Fruit fly (Drosophila melanogaster) whole organism, wandering third instar larva: ENCODE data around the gene CG9733.
A peak's percentile ranks its signal among the peaks of the same experiment; 100 is the strongest.

Experiments used
- Abd-B ChIP-seq: fragments of >200 bp; optimal IDR thresholded peaks from 2 replicates; lab custom pipeline; 2017; ENCODE audit warnings: missing biosample characterization, missing genetic modification characterization
- CG32264 ChIP-seq: fragments of 200-800 bp; sonication (Bioruptor generic); optimal IDR thresholded peaks from 2 replicates; lab custom pipeline; 2016; ENCODE audit warnings: missing biosample characterization, missing genetic modification characterization
- CG9705 ChIP-seq: fragments of 200-800 bp; sonication (Bioruptor generic); optimal IDR thresholded peaks from 2 replicates; lab custom pipeline; 2018; ENCODE audit warnings: missing biosample characterization, mild to moderate bottlenecking, missing genetic modification characterization
- CrebA ChIP-seq: fragments of 200-800 bp; sonication (Bioruptor generic); optimal IDR thresholded peaks from 2 replicates; lab custom pipeline; 2016; ENCODE audit warnings: missing biosample characterization, mild to moderate bottlenecking, missing genetic modification characterization, borderline replicate concordance
- Dfd ChIP-seq: fragments of >200 bp; optimal IDR thresholded peaks from 2 replicates; lab custom pipeline; 2017; ENCODE audit warnings: missing biosample characterization, missing genetic modification characterization
- Dif ChIP-seq: fragments of 200-275, 200-300 bp; sonication (Bioruptor generic); optimal IDR thresholded peaks from 2 replicates; lab custom pipeline; 2018; ENCODE audit warnings: missing biosample characterization, missing genetic modification characterization; ENCODE audit not compliant: partially characterized antibody
- HLH106 ChIP-seq: fragments of 200-800 bp; optimal IDR thresholded peaks from 3 replicates; lab custom pipeline; 2019; ENCODE audit warnings: missing biosample characterization, mild to moderate bottlenecking, missing genetic modification characterization, moderate library complexity
- Hnf4 ChIP-seq: fragments of 200-800 bp; sonication (Bioruptor generic); optimal IDR thresholded peaks from 2 replicates; lab custom pipeline; 2016; ENCODE audit warnings: missing biosample characterization, mild to moderate bottlenecking, missing genetic modification characterization
- Hr78 ChIP-seq: fragments of >200 bp; optimal IDR thresholded peaks from 2 replicates; lab custom pipeline; 2017; ENCODE audit warnings: missing biosample characterization, missing genetic modification characterization
- Hr83 ChIP-seq: fragments of 200-300 bp; sonication (Bioruptor generic); optimal IDR thresholded peaks from 2 replicates; lab custom pipeline; 2016; ENCODE audit warnings: missing biosample characterization, mild to moderate bottlenecking, missing genetic modification characterization, moderate library complexity; ENCODE audit not compliant: poor library complexity, severe bottlenecking
- Jra ChIP-seq: sonication (Bioruptor generic); optimal IDR thresholded peaks from 2 replicates; lab custom pipeline; 2016; ENCODE audit warnings: missing biosample characterization, missing genetic modification characterization
- Mio ChIP-seq: sonication (Bioruptor generic); optimal IDR thresholded peaks from 2 replicates; lab custom pipeline; 2016; ENCODE audit warnings: missing biosample characterization, missing genetic modification characterization
- Myc ChIP-seq: fragments of >200 bp; optimal IDR thresholded peaks from 2 replicates; lab custom pipeline; 2017
- N ChIP-seq: fragments of >200 bp; optimal IDR thresholded peaks from 2 replicates; lab custom pipeline; 2018; ENCODE audit warnings: missing biosample characterization, missing external identifiers, missing genetic modification characterization
- OdsH ChIP-seq: fragments of 200-800 bp; sonication (Bioruptor generic); optimal IDR thresholded peaks from 2 replicates; lab custom pipeline; 2016; ENCODE audit warnings: missing biosample characterization, mild to moderate bottlenecking, missing genetic modification characterization
- Rel ChIP-seq, 2 experiments: fragments of 200-800 bp; sonication (Bioruptor generic) in 1 of 2; optimal IDR thresholded peaks; 2 replicates in 1 of 2; 3 replicates in 1 of 2; lab custom pipeline; 2016 to 2019; ENCODE audit warnings: mild to moderate bottlenecking in 2 of 2, missing biosample characterization in 2 of 2, missing genetic modification characterization in 2 of 2, moderate library complexity in 1 of 2
- Sp1 ChIP-seq: fragments of 200-800 bp; sonication (Bioruptor generic); optimal IDR thresholded peaks from 3 replicates; lab custom pipeline; 2019; ENCODE audit warnings: missing biosample characterization, mild to moderate bottlenecking, missing genetic modification characterization, moderate library complexity
- Vsx2 ChIP-seq: fragments of 200-300, 225-300 bp; sonication (Bioruptor generic); optimal IDR thresholded peaks from 2 replicates; lab custom pipeline; 2018; ENCODE audit warnings: missing biosample characterization, missing genetic modification characterization; ENCODE audit not compliant: partially characterized antibody
- br ChIP-seq: fragments of 200-800 bp; sonication (Bioruptor generic); optimal IDR thresholded peaks from 2 replicates; lab custom pipeline; 2016; ENCODE audit warnings: missing biosample characterization, missing genetic modification characterization
- brk ChIP-seq: fragments of 200-800 bp; sonication (Bioruptor generic); optimal IDR thresholded peaks from 2 replicates; lab custom pipeline; 2016; ENCODE audit warnings: missing biosample characterization, mild to moderate bottlenecking, missing genetic modification characterization
- dl ChIP-seq, 2 experiments: fragments of 175-275, 200-275 bp in 1 of 2; fragments of 200-275 bp in 1 of 2; sonication (Bioruptor generic); optimal IDR thresholded peaks; lab custom pipeline; 2018; ENCODE audit warnings: mild to moderate bottlenecking in 2 of 2, missing biosample characterization in 2 of 2, missing genetic modification characterization in 2 of 2, moderate library complexity in 2 of 2; ENCODE audit not compliant: partially characterized antibody in 2 of 2, insufficient read depth in 1 of 2
- dmrt93B ChIP-seq: fragments of 200-800 bp; sonication (Bioruptor generic); optimal IDR thresholded peaks from 2 replicates; lab custom pipeline; 2018; ENCODE audit warnings: missing biosample characterization, mild to moderate bottlenecking, missing genetic modification characterization
- dsf ChIP-seq: sonication (Bioruptor generic); optimal IDR thresholded peaks from 2 replicates; lab custom pipeline; 2016; ENCODE audit warnings: missing biosample characterization, missing genetic modification characterization, borderline replicate concordance
- ey ChIP-seq: fragments of 200-800 bp; sonication (Bioruptor generic); optimal IDR thresholded peaks from 2 replicates; lab custom pipeline; 2016; ENCODE audit warnings: missing biosample characterization, missing genetic modification characterization
- h ChIP-seq: fragments of 200-800 bp; sonication (Bioruptor generic); optimal IDR thresholded peaks from 3 replicates; lab custom pipeline; 2016; ENCODE audit warnings: missing biosample characterization, mild to moderate bottlenecking, missing genetic modification characterization
- jim ChIP-seq: fragments of 175-275, 200-325 bp; sonication (Bioruptor generic); optimal IDR thresholded peaks from 2 replicates; lab custom pipeline; 2016; ENCODE audit warnings: missing biosample characterization, mild to moderate bottlenecking, missing genetic modification characterization
- lola ChIP-seq: fragments of >200 bp; optimal IDR thresholded peaks from 2 replicates; lab custom pipeline; 2017; ENCODE audit warnings: missing biosample characterization, missing genetic modification characterization
- pan ChIP-seq: fragments of >200 bp; optimal IDR thresholded peaks from 2 replicates; lab custom pipeline; 2017
- psq ChIP-seq: fragments of 200-800 bp; sonication (Bioruptor generic); optimal IDR thresholded peaks from 3 replicates; lab custom pipeline; 2017; ENCODE audit warnings: missing biosample characterization, mild to moderate bottlenecking, missing genetic modification characterization, moderate library complexity
- rgr ChIP-seq: fragments of 200-800 bp; sonication (Bioruptor generic); optimal IDR thresholded peaks from 3 replicates; lab custom pipeline; 2016; ENCODE audit warnings: missing biosample characterization, mild to moderate bottlenecking, missing genetic modification characterization
- sage ChIP-seq: fragments of 200-800 bp; sonication (Bioruptor generic); optimal IDR thresholded peaks from 2 replicates; lab custom pipeline; 2016; ENCODE audit warnings: missing biosample characterization, mild to moderate bottlenecking, missing genetic modification characterization
- sv ChIP-seq: fragments of 200-800 bp; sonication (Bioruptor generic); optimal IDR thresholded peaks from 3 replicates; lab custom pipeline; 2016; ENCODE audit warnings: missing biosample characterization, missing genetic modification characterization
- tai ChIP-seq: sonication (Bioruptor generic); optimal IDR thresholded peaks from 2 replicates; lab custom pipeline; 2016; ENCODE audit warnings: missing biosample characterization, missing genetic modification characterization
- usp ChIP-seq: fragments of >200 bp; optimal IDR thresholded peaks from 2 replicates; lab custom pipeline; 2017; ENCODE audit warnings: missing biosample characterization, missing genetic modification characterization
- woc ChIP-seq: sonication (Bioruptor generic); optimal IDR thresholded peaks from 2 replicates; lab custom pipeline; 2016; ENCODE audit warnings: missing biosample characterization, mild to moderate bottlenecking, missing genetic modification characterization

CG9733 gene

dm6 chr3R:30289056-30289734 lies 42.7 kb upstream of the CG9733 start:
- TF ChIP-seq h (GFP tag; lab: Kevin White, UChicago) (peak; percentile 17), Abd-B (GFP tag; lab: Kevin White, UChicago) (no peak), psq (GFP tag; lab: Kevin White, UChicago) (peak; percentile 26)

DNA sequence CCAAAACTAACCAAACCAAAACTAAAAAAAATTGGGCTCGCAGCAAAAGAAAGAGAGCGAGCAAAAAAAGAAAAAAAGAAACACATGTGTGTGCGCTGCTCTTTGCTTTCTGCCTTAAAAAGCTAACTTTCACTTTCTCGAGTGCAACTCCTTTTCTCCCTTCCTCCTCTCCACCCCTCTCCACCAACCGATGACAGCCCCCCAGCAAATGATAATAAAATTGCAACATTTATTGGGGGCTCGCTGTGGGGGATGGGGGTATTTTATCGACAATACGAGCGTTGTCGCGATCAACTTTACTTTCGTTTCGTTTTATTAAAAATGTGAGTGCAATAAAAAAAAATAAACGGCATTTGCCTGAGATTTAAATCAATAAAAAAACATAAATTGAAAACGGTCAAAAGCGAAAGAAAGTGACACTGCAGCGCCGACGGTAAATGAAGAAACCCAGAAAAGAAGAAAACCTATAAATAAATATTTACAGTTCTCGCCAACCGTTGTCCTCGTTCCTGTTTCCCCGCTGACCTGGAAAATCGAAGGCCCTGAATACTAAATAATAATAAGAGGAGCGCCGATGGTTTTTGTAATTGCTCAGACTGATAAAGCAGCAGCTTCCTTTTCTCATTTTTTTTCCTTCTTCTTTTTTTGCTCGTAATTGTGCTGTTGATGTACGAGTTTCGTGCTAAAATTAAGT lies 42.0 kb upstream of the CG9733 start:
- TF ChIP-seq Hr83 (GFP tag; lab: Kevin White, UChicago) = no peak
- no peak for TF ChIP-seq br (GFP tag; lab: Kevin White, UChicago)
- TF ChIP-seq Mio (GFP tag; lab: Kevin White, UChicago) = no peak
- TF ChIP-seq sage (GFP tag; lab: Kevin White, UChicago) = no peak
- no peak for TF ChIP-seq OdsH (GFP tag; lab: Kevin White, UChicago)
- no peak for TF ChIP-seq CG32264
- no peak for TF ChIP-seq dsf (GFP tag; lab: Kevin White, UChicago)

DNA sequence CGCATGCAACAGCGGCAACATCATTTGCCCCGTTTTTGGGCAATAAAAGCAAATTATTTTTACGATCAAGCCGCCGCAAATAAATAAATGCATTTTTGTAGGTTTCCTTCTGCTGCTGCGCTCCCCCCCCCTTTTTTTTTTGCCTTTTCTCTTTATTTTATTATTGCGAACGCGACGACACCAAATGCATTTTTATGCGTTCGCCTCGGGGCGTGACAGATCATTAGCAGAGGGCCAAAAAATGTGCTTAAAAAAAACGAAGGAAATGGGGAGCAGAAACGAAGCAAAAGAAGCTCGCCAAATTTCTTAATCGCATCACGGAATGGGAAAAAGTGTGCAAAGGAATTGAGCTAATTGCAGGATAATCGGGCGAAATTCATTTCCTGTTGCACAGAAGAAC lies 40.9 kb upstream of the CG9733 start:
- TF ChIP-seq psq (GFP tag; lab: Kevin White, UChicago) (peak; percentile 66), Myc (lab: Kevin White, UChicago) (no peak)

dm6 chr3R:30286347-30286746 lies 39.8 kb upstream of the CG9733 start:
- no peak for TF ChIP-seq Myc (lab: Kevin White, UChicago)
- no peak for TF ChIP-seq Jra (GFP tag; lab: Kevin White, UChicago)
- peak; percentile 15 for TF ChIP-seq woc (GFP tag; lab: Kevin White, UChicago)
- TF ChIP-seq sv = no peak
- TF ChIP-seq br (GFP tag; lab: Kevin White, UChicago) = no peak
- TF ChIP-seq ey (GFP tag; lab: Kevin White, UChicago) = peak; percentile 2

DNA sequence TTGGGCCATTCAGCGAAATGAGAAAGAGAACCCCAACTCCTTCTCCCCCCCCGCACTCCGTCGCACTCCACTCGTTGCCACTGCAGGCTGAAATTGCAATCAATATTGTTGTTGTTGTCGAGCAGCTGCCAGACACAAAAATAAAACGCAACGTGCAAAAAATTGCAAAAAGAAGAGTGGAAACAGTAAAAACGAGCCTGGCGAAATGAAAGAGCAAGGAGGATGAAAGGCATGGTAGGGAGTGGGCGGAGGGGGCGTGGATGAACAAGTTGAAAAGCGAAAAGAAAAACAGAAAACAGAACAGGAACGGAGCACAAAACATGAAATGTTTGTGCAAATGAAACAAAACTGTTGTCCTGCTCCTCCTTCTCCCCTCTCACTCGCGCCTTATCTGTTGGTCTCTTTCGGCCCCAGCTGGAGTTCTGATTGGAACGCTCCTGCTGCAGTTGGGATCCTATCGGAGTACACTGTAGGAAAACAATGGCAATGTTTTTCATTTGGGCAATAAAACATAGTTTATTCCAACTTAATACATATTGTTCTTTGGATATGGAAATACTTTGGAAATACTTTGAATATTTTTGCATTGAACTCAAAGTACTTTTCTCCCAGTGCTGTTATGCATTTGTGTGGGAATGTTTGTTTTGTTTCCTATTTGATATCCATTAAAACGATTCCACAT lies 38.6 kb upstream of the CG9733 start:
- TF ChIP-seq sv (no peak), usp (GFP tag; lab: Kevin White, UChicago) (no peak), CrebA (GFP tag; lab: Kevin White, UChicago) (peak; percentile 77), Jra (GFP tag; lab: Kevin White, UChicago) (peak; percentile 54), dmrt93B (peak; percentile 66), pan (lab: Kevin White, UChicago) (no peak), Hr83 (GFP tag; lab: Kevin White, UChicago) (no peak), Rel (GFP tag; optimal IDR thresholded peaks at IDR 0.05; lab: Kevin White, UChicago) (peak; percentile 20), Rel (tag; optimal IDR thresholded peaks at IDR 0.05; lab: Kevin White, UChicago) (peak; percentile 18), psq (GFP tag; lab: Kevin White, UChicago) (peak; percentile 98), Myc (lab: Kevin White, UChicago) (no peak), sage (GFP tag; lab: Kevin White, UChicago) (peak; percentile 58), lola (GFP tag; lab: Kevin White, UChicago) (no peak), dl (GFP tag; optimal IDR thresholded peaks at IDR 0.05; lab: Kevin White, UChicago; ENCODE audit: insufficient read depth in 1 of 2, partially characterized antibody in 2 of 2) (peak in 1 of 2 experiments; percentile 42), Dif (GFP tag; lab: Kevin White, UChicago) (peak; percentile 51), h (GFP tag; lab: Kevin White, UChicago) (peak; percentile 89), Vsx2 (peak; percentile 80), CG9705 (GFP tag; lab: Kevin White, UChicago) (no peak), Abd-B (GFP tag; lab: Kevin White, UChicago) (no peak), Hr78 (GFP tag; lab: Kevin White, UChicago) (no peak), Mio (GFP tag; lab: Kevin White, UChicago) (peak; percentile 11), Sp1 (GFP tag; lab: Kevin White, UChicago) (peak; percentile 78), rgr (GFP tag; lab: Kevin White, UChicago) (peak; percentile 88), tai (peak; percentile 91), jim (GFP tag; lab: Kevin White, UChicago) (peak; percentile 69), Dfd (GFP tag; lab: Kevin White, UChicago) (no peak), CG32264 (peak; percentile 7), dsf (GFP tag; lab: Kevin White, UChicago) (peak; percentile 49), OdsH (GFP tag; lab: Kevin White, UChicago) (peak; percentile 84), HLH106 (tag; lab: Kevin White, UChicago) (peak; percentile 77), woc (GFP tag; lab: Kevin White, UChicago) (peak; percentile 35), N (GFP tag; lab: Kevin White, UChicago) (no peak), ey (GFP tag; lab: Kevin White, UChicago) (peak; percentile 85), brk (GFP tag; lab: Kevin White, UChicago) (peak; percentile 47), Hnf4 (GFP tag; lab: Kevin White, UChicago) (peak; percentile 80)
